Fruit fly (Drosophila melanogaster): ENCODE data around the gene tal-AA.

Gene tal-AA

DNA sequence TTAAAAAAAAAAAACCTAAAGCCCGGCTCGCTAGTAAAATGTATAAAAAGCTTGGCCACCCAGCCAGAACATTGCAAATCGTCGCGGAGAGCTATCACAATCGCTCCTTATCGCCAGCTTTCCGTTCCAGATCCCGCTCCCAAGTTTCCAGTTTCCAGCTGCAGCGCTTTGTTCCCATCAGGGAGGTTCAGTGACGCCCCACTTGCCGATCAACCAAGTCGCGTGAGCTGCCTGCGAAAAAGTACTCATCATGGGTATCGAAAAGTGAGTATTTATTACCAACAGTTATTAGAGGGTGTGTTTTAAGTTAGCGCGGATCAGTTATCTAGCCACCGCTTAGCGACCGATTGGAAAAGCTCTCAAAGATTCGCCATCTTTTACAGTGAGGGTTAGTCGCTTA lies 30.3 kb upstream of the tal-AA start:
- TF ChIP-seq Jarid2 (GFP tag; optimal IDR thresholded peaks at IDR 0.05) (no peak), sens (GFP tag) (peak; percentile 61), CG11696 (GFP tag; IDR thresholded peaks at IDR 0.05) (0 out of 2 replicates have a peak, but pooled peaks have one; percentile 49), luna (GFP tag; optimal IDR thresholded peaks at IDR 0.05) (no peak), Rx (GFP tag; IDR thresholded peaks at IDR 0.05) (0 out of 2 replicates have a peak, but pooled peaks have one; percentile 4)

DNA sequence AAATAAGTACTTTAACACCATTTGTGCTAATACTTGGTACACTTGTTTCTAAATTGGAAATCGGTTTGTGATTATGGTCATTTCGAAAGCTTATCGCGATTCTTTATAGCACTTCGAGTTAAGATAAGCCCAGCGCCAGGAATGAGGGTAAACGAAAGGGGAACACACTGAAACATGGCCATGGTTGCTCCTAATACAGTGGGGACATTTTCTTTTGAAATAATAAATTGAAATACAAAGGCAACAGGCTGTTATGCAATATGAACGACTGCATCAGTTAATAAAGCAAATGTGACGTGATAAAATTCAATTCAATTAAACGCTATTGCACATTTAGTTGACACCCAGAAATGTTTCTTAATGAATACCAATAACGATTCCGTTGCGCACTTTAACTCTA lies 29.5 kb upstream of the tal-AA start:
- no peak for TF ChIP-seq tna (GFP tag; IDR thresholded peaks at IDR 0.05; ENCODE audit: partially characterized antibody)
- TF ChIP-seq exex (tag; optimal IDR thresholded peaks at IDR 0.05) = peak; percentile 90
- no peak for TF ChIP-seq HmgD (GFP tag; optimal IDR thresholded peaks at IDR 0.05)
- TF ChIP-seq Pdp1 (GFP tag; optimal IDR thresholded peaks at IDR 0.05) = peak in 1 of 2 experiments; percentile 68
- TF ChIP-seq Med (GFP tag) = peak; percentile 13

DNA sequence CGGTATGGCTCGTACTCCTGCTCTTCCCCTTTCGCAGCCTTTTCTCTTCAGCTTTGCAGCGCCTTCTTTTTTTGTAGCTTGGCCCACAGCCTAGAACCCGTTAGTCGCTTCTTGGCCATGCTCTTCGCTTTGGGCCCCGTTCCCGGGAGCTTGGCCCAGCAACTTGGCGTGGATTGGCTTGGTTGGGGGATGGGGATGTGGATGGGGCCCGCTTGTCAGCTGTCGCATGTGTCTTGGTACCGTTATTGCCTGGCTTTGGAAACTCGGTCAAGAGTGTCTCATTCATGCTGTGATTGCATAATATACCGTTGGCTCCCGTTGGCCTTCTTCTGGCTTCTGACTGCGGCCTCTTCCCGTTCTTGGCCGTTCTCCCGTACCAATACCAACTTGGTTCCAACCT lies 27.0 kb upstream of the tal-AA start:
- TF ChIP-seq CG6689 (GFP tag; IDR thresholded peaks at IDR 0.05) = no peak
- no peak for TF ChIP-seq CG2120 (GFP tag; optimal IDR thresholded peaks at IDR 0.05)
- TF ChIP-seq otp (GFP tag; IDR thresholded peaks at IDR 0.05) = no peak
- no peak for TF ChIP-seq CG3838 (GFP tag; optimal IDR thresholded peaks at IDR 0.05)
- TF ChIP-seq lilli (GFP tag; optimal IDR thresholded peaks at IDR 0.05) = no peak
- TF ChIP-seq CoRest (tag; optimal IDR thresholded peaks at IDR 0.05) = no peak
- TF ChIP-seq CG17359 (tag; optimal IDR thresholded peaks at IDR 0.05) = no peak
- no peak for TF ChIP-seq Hand (GFP tag; optimal IDR thresholded peaks at IDR 0.05)
- no peak for TF ChIP-seq CG2202 (tag; optimal IDR thresholded peaks at IDR 0.05)
- TF ChIP-seq crol (GFP tag; IDR thresholded peaks at IDR 0.05) = 0 out of 2 replicates have a peak, but pooled peaks have one; percentile 9
- TF ChIP-seq CG5180 (GFP tag; optimal IDR thresholded peaks at IDR 0.05) = no peak
- no peak for TF ChIP-seq CG11504 (tag; optimal IDR thresholded peaks at IDR 0.05)
- TF ChIP-seq Pdp1 (GFP tag; optimal IDR thresholded peaks at IDR 0.05) = peak in 1 of 2 experiments; percentile 31
- no peak for TF ChIP-seq CG8478 (optimal IDR thresholded peaks at IDR 0.05)
- no peak for TF ChIP-seq row (GFP tag; IDR thresholded peaks at IDR 0.05)
- no peak for TF ChIP-seq knrl (GFP tag; IDR thresholded peaks at IDR 0.05; ENCODE audit: partially characterized antibody)
- peak; percentile 27; the same call in 1 of the 2 replicates for TF ChIP-seq Dref (GFP tag; IDR thresholded peaks at IDR 0.05)
- TF ChIP-seq kni (GFP tag; optimal IDR thresholded peaks at IDR 0.05) = peak; percentile 35
- no peak for TF ChIP-seq Poxn (GFP tag; IDR thresholded peaks at IDR 0.05)
- 0 out of 2 replicates have a peak, but pooled peaks have one; percentile 19 for TF ChIP-seq ara (GFP tag; IDR thresholded peaks at IDR 0.05)
- no peak for TF ChIP-seq CG8388 (GFP tag; optimal IDR thresholded peaks at IDR 0.05)
- no peak for TF ChIP-seq cad (GFP tag; optimal IDR thresholded peaks at IDR 0.05)

DNA sequence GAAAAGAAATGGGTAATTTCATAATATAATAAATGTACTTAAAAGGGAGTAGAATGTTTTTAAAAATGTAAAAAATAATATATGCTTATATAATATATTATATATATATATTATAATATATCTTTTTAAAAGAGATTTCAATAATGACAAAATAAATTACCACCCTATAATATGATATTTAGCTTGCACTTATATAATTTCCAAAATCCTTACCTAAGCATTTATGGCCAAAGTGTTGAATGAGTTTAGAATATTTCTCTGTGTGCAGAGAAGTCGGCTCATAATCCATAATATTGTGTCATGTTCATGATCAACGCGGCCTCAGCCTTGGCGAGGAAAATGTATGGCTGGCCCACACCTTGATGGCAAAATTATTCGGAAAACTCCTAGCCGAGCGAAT lies 24.7 kb upstream of the tal-AA start:
- no peak for TF ChIP-seq Doc3 (GFP tag; IDR thresholded peaks at IDR 0.05; ENCODE audit: partially characterized antibody)
- 0 out of 2 replicates have a peak, but pooled peaks have one; percentile 13 for TF ChIP-seq Drgx (GFP tag; IDR thresholded peaks at IDR 0.05)
- no peak for TF ChIP-seq run (tag; optimal IDR thresholded peaks at IDR 0.05)
- no peak for TF ChIP-seq CG2889 (GFP tag; IDR thresholded peaks at IDR 0.05)
- no peak for TF ChIP-seq Dip3 (GFP tag; optimal IDR thresholded peaks at IDR 0.05)
- no peak for TF ChIP-seq Side (GFP tag; optimal IDR thresholded peaks at IDR 0.05)
- peak; percentile 5 for TF ChIP-seq CG15696 (tag; optimal IDR thresholded peaks at IDR 0.05)
- TF ChIP-seq CG10366 (GFP tag; IDR thresholded peaks at IDR 0.05) = no peak
- TF ChIP-seq chif (GFP tag; optimal IDR thresholded peaks at IDR 0.05) = no peak
- TF ChIP-seq Pdp1 (GFP tag; optimal IDR thresholded peaks at IDR 0.05) = peak in 1 of 2 experiments; percentile 7
- no peak for TF ChIP-seq CG6813 (GFP tag; optimal IDR thresholded peaks at IDR 0.05)
- TF ChIP-seq CG31224 (GFP tag; IDR thresholded peaks at IDR 0.05) = no peak
